Fruit fly (Drosophila melanogaster) whole organism, embryonic: ENCODE results near the gene CG34332.

ENCODE experiments used
- Atf6 ChIP-seq: fragments of 200-800 bp; sonication (Bioruptor generic); IDR thresholded peaks from 2 replicates; pipeline ENCODE4 v1.3.6; 2022; ENCODE audit warnings: missing biosample characterization, missing genetic modification characterization
- CG10366 ChIP-seq: fragments of 200-800 bp; sonication (Bioruptor generic); IDR thresholded peaks from 2 replicates; pipeline ENCODE4 v1.3.6; 2022; ENCODE audit warnings: missing biosample characterization, missing genetic modification characterization
- CG10565 ChIP-seq: fragments of 200-800 bp; sonication (Bioruptor generic); optimal IDR thresholded peaks from 3 replicates; lab custom pipeline; 2016; ENCODE audit warnings: missing biosample characterization, mild to moderate bottlenecking, missing genetic modification characterization
- CG11695 ChIP-seq: fragments of 200-800 bp; sonication (Bioruptor generic); IDR thresholded peaks from 3 replicates; pipeline ENCODE4 v1.3.6; 2022; ENCODE audit warnings: missing biosample characterization, missing genetic modification characterization
- CG11696 ChIP-seq: fragments of 200-800 bp; sonication (Bioruptor generic); IDR thresholded peaks from 2 replicates; pipeline ENCODE4 v1.3.6; 2022; ENCODE audit warnings: missing biosample characterization, missing genetic modification characterization
- CG12236 ChIP-seq: fragments of 200-800 bp; sonication (Bioruptor generic); optimal IDR thresholded peaks from 2 replicates; lab custom pipeline; 2016; ENCODE audit warnings: missing biosample characterization, missing genetic modification characterization
- CG1233 ChIP-seq: fragments of 200-800 bp; sonication (Bioruptor generic); optimal IDR thresholded peaks from 4 replicates; lab custom pipeline; 2018; ENCODE audit warnings: missing biosample characterization, mild to moderate bottlenecking, missing genetic modification characterization
- CG12659 ChIP-seq: fragments of 200-800 bp; sonication (Bioruptor generic); optimal IDR thresholded peaks from 3 replicates; lab custom pipeline; 2017; ENCODE audit warnings: mild to moderate bottlenecking, missing biosample characterization, missing genetic modification reagents, missing genetic modification characterization
- CG13123 ChIP-seq: fragments of 200-800 bp; sonication (Bioruptor generic); optimal IDR thresholded peaks from 2 replicates; lab custom pipeline; 2016; ENCODE audit warnings: missing biosample characterization, missing genetic modification characterization
- CG15073 ChIP-seq: fragments of 200-800 bp; sonication (Bioruptor generic); optimal IDR thresholded peaks from 2 replicates; lab custom pipeline; 2016; ENCODE audit warnings: missing biosample characterization, missing genetic modification characterization
- CG15696 ChIP-seq: fragments of 200-800 bp; sonication (Bioruptor generic); optimal IDR thresholded peaks from 2 replicates; lab custom pipeline; 2019; ENCODE audit warnings: missing biosample characterization, mild to moderate bottlenecking, missing genetic modification characterization, moderate library complexity
- CG17186 ChIP-seq: fragments of 200-800 bp; sonication (Bioruptor generic); optimal IDR thresholded peaks from 3 replicates; lab custom pipeline; 2017; ENCODE audit warnings: missing biosample characterization, missing genetic modification reagents, missing genetic modification characterization
- CG17568 ChIP-seq: fragments of 200-800 bp; sonication (Bioruptor generic); optimal IDR thresholded peaks from 2 replicates; lab custom pipeline; 2018; ENCODE audit warnings: missing biosample characterization, mild to moderate bottlenecking, missing genetic modification characterization, moderate library complexity
- CG17612 ChIP-seq: fragments of 200-800 bp; sonication (Bioruptor generic); IDR thresholded peaks from 2 replicates; pipeline ENCODE4 v1.3.6; 2022; ENCODE audit warnings: missing biosample characterization, missing genetic modification characterization
- CG3281 ChIP-seq: fragments of 200-800 bp; sonication (Bioruptor generic); optimal IDR thresholded peaks from 3 replicates; lab custom pipeline; 2017; ENCODE audit warnings: missing biosample characterization, mild to moderate bottlenecking, missing genetic modification characterization
- CG4424 ChIP-seq: fragments of 200-800 bp; sonication (Bioruptor generic); optimal IDR thresholded peaks from 3 replicates; lab custom pipeline; 2016; ENCODE audit warnings: missing biosample characterization, missing genetic modification characterization
- CG5245 ChIP-seq: fragments of 200-800 bp; sonication (Bioruptor generic); optimal IDR thresholded peaks from 3 replicates; lab custom pipeline; 2016; ENCODE audit warnings: missing biosample characterization, missing genetic modification characterization
- CG6854 ChIP-seq: fragments of 200-800 bp; sonication (Bioruptor generic); optimal IDR thresholded peaks from 3 replicates; lab custom pipeline; 2017; ENCODE audit warnings: missing biosample characterization, mild to moderate bottlenecking, missing genetic modification characterization
- CG7928 ChIP-seq: fragments of 200-800 bp; sonication (Bioruptor generic); optimal IDR thresholded peaks from 2 replicates; lab custom pipeline; 2017; ENCODE audit warnings: missing biosample characterization, mild to moderate bottlenecking, missing genetic modification characterization
- CG8281 ChIP-seq: fragments of 200-800 bp; sonication (Bioruptor generic); optimal IDR thresholded peaks from 2 replicates; lab custom pipeline; 2018; ENCODE audit warnings: missing biosample characterization, mild to moderate bottlenecking, missing genetic modification characterization, moderate library complexity
- CG8290 ChIP-seq, 3 experiments: fragments of 200-800 bp; sonication (Bioruptor generic); optimal IDR thresholded peaks; 2 replicates each; lab custom pipeline; 2016 to 2019; ENCODE audit warnings: missing biosample characterization in 3 of 3, missing genetic modification characterization in 3 of 3, mild to moderate bottlenecking in 2 of 3, moderate library complexity in 1 of 3
- CG8944 ChIP-seq: fragments of 200-800 bp; sonication (Bioruptor generic); optimal IDR thresholded peaks from 3 replicates; lab custom pipeline; 2016; ENCODE audit warnings: missing biosample characterization, missing genetic modification characterization
- CG9437 ChIP-seq: fragments of 200-800 bp; sonication (Bioruptor generic); optimal IDR thresholded peaks from 2 replicates; lab custom pipeline; 2018; ENCODE audit warnings: missing biosample characterization, mild to moderate bottlenecking, missing genetic modification characterization
- Elba2 ChIP-seq: fragments of 200-800 bp; sonication (Bioruptor generic); optimal IDR thresholded peaks from 3 replicates; lab custom pipeline; 2016; ENCODE audit warnings: missing biosample characterization, missing genetic modification characterization
- HLH54F ChIP-seq: fragments of 200-800 bp; sonication (Bioruptor generic); optimal IDR thresholded peaks from 3 replicates; lab custom pipeline; 2016; ENCODE audit warnings: missing biosample characterization, missing genetic modification characterization
- Hand ChIP-seq: fragments of 200-800 bp; sonication (Bioruptor generic); optimal IDR thresholded peaks from 2 replicates; lab custom pipeline; 2017; ENCODE audit warnings: mild to moderate bottlenecking, missing biosample characterization, missing genetic modification reagents, missing genetic modification characterization
- HmgZ ChIP-seq: fragments of 200-800 bp; sonication (Bioruptor generic); optimal IDR thresholded peaks from 2 replicates; lab custom pipeline; 2018; ENCODE audit warnings: missing biosample characterization, mild to moderate bottlenecking, missing genetic modification characterization
- Jarid2 ChIP-seq: fragments of 200-800 bp; sonication (Bioruptor generic); optimal IDR thresholded peaks from 3 replicates; lab custom pipeline; 2017; ENCODE audit warnings: mild to moderate bottlenecking, missing biosample characterization, missing genetic modification reagents, missing genetic modification characterization
- Mad ChIP-seq: fragments of 200-800 bp; sonication (Bioruptor generic); optimal IDR thresholded peaks from 2 replicates; lab custom pipeline; 2016; ENCODE audit warnings: missing biosample characterization, missing genetic modification characterization
- Nf-YA ChIP-seq: fragments of 200-800 bp; sonication (Bioruptor generic); IDR thresholded peaks from 2 replicates; pipeline ENCODE4 v1.3.6; 2022; ENCODE audit warnings: missing biosample characterization, missing genetic modification characterization
- NfI ChIP-seq: fragments of 200-800 bp; sonication (Bioruptor generic); optimal IDR thresholded peaks from 3 replicates; lab custom pipeline; 2018; ENCODE audit warnings: missing biosample characterization, mild to moderate bottlenecking, missing genetic modification characterization, moderate library complexity
- Rfx ChIP-seq: fragments of 200-800 bp; sonication (Bioruptor generic); IDR thresholded peaks from 2 replicates; pipeline ENCODE4 v1.3.6; 2022; ENCODE audit warnings: missing biosample characterization, missing genetic modification characterization
- Rx ChIP-seq: fragments of 200-800 bp; sonication (Bioruptor generic); IDR thresholded peaks from 2 replicates; pipeline ENCODE4 v1.3.6; 2022; ENCODE audit warnings: missing biosample characterization, missing genetic modification characterization
- Sry-β ChIP-seq: fragments of 200-800 bp; sonication (Bioruptor generic); optimal IDR thresholded peaks from 2 replicates; lab custom pipeline; 2018; ENCODE audit warnings: missing biosample characterization, mild to moderate bottlenecking, missing genetic modification characterization, moderate library complexity
- Sry-δ ChIP-seq: fragments of 200-800 bp; sonication (Bioruptor generic); optimal IDR thresholded peaks from 2 replicates; lab custom pipeline; 2016; ENCODE audit warnings: missing biosample characterization, missing genetic modification characterization
- Trl ChIP-seq, 3 experiments: fragments of >200 bp in 2 of 3; fragments of 200-800 bp in 1 of 3; sonication (Bioruptor generic) in 1 of 3; optimal IDR thresholded peaks; 2 replicates in 1 of 3; 3 replicates in 2 of 3; lab custom pipeline; 2016 to 2017; ENCODE audit warnings: missing biosample characterization in 1 of 3, missing genetic modification characterization in 1 of 3
- YL-1 ChIP-seq: fragments of 200-800 bp; sonication (Bioruptor generic); optimal IDR thresholded peaks from 3 replicates; lab custom pipeline; 2017; ENCODE audit warnings: missing biosample characterization, mild to moderate bottlenecking, missing genetic modification characterization
- bab2 ChIP-seq: fragments of 200-800 bp; sonication (Bioruptor generic); optimal IDR thresholded peaks from 2 replicates; lab custom pipeline; 2016; ENCODE audit warnings: missing biosample characterization, missing genetic modification characterization
- chm ChIP-seq: fragments of 200-800 bp; sonication (Bioruptor generic); IDR thresholded peaks from 2 replicates; pipeline ENCODE4 v1.3.6; 2022; ENCODE audit warnings: missing biosample characterization, missing genetic modification characterization
- crol ChIP-seq: fragments of 200-800 bp; sonication (Bioruptor generic); IDR thresholded peaks from 2 replicates; pipeline ENCODE4 v1.3.6; 2022; ENCODE audit warnings: missing biosample characterization, missing genetic modification characterization
- dmrt11E ChIP-seq: fragments of 200-800 bp; sonication (Bioruptor generic); optimal IDR thresholded peaks from 3 replicates; lab custom pipeline; 2018; ENCODE audit warnings: missing biosample characterization, mild to moderate bottlenecking, missing genetic modification characterization, moderate library complexity
- dysf ChIP-seq: fragments of 200-800 bp; sonication (Bioruptor generic); IDR thresholded peaks from 3 replicates; pipeline ENCODE4 v1.3.6; 2022; ENCODE audit warnings: missing biosample characterization, missing genetic modification characterization
- exex ChIP-seq: fragments of 200-800 bp; sonication (Bioruptor generic); optimal IDR thresholded peaks from 4 replicates; lab custom pipeline; 2018; ENCODE audit warnings: missing biosample characterization, mild to moderate bottlenecking, missing genetic modification characterization, moderate library complexity
- grn ChIP-seq: fragments of 200-800 bp; sonication (Bioruptor generic); optimal IDR thresholded peaks from 3 replicates; lab custom pipeline; 2017; ENCODE audit warnings: missing biosample characterization, missing genetic modification characterization
- gt ChIP-seq: fragments of 200-800 bp; sonication (Bioruptor generic); IDR thresholded peaks from 2 replicates; pipeline ENCODE4 v1.3.6; 2022; ENCODE audit warnings: missing biosample characterization, missing genetic modification characterization
- knrl ChIP-seq: fragments of 200-800 bp; sonication (Bioruptor generic); IDR thresholded peaks from 3 replicates; pipeline ENCODE4 v1.3.6; 2022; ENCODE audit warnings: missing biosample characterization, missing genetic modification characterization; ENCODE audit not compliant: partially characterized antibody
- lilli ChIP-seq: fragments of 200-800 bp; sonication (Bioruptor generic); optimal IDR thresholded peaks from 3 replicates; lab custom pipeline; 2016; ENCODE audit warnings: missing biosample characterization, missing genetic modification characterization
- lmd ChIP-seq: fragments of 200-800 bp; sonication (Bioruptor generic); IDR thresholded peaks from 2 replicates; pipeline ENCODE4 v1.3.6; 2022; ENCODE audit warnings: missing biosample characterization, missing genetic modification characterization
- pros ChIP-seq: fragments of 200-800 bp; sonication (Bioruptor generic); optimal IDR thresholded peaks from 3 replicates; lab custom pipeline; 2019; ENCODE audit warnings: missing biosample characterization, mild to moderate bottlenecking, missing genetic modification characterization, moderate library complexity
- run ChIP-seq: fragments of 200-800 bp; sonication (Bioruptor generic); optimal IDR thresholded peaks from 3 replicates; lab custom pipeline; 2018; ENCODE audit warnings: missing biosample characterization, mild to moderate bottlenecking, missing genetic modification characterization

CG34332 gene

dm6 chrX:20173464-20173995 lies 32.7 kb downstream of the CG34332 start, which contains the start of gene AnxB10 (continued):
- TF ChIP-seq bab2 (GFP tag; lab: Kevin White, UChicago) (peak; percentile 31), CG4424 (GFP tag; lab: Kevin White, UChicago) (peak; percentile 64), CG7928 (GFP tag; lab: Kevin White, UChicago) (no peak), CG11696 (no peak), gt (no peak), grn (no peak), CG1233 (GFP tag; lab: Kevin White, UChicago) (peak; percentile 57), lmd (GFP tag; lab: Robert Waterston, UW) (peak; percentile 51), CG10366 (GFP tag; lab: Robert Waterston, UW) (peak; percentile 12; the same call in 1 of the 2 replicates), Rfx (GFP tag; lab: Robert Waterston, UW) (peak; percentile 56), Rx (GFP tag; lab: Robert Waterston, UW) (no peak), knrl (no peak), CG12236 (GFP tag; lab: Kevin White, UChicago) (no peak), Nf-YA (GFP tag; lab: Robert Waterston, UW) (no peak), chm (GFP tag; lab: Robert Waterston, UW) (no peak), CG5245 (GFP tag; lab: Kevin White, UChicago) (peak; percentile 26), CG8290 (GFP tag; optimal IDR thresholded peaks at IDR 0.05; lab: Kevin White, UChicago) (no peak), CG8290 (tag; optimal IDR thresholded peaks at IDR 0.05; lab: Kevin White, UChicago) (no peak), YL-1 (GFP tag; lab: Kevin White, UChicago) (no peak), run (tag; lab: Kevin White, UChicago) (no peak), CG11695 (peak; percentile 59; the same call in 1 of the 3 replicates), CG15073 (GFP tag; lab: Kevin White, UChicago) (no peak), Atf6 (GFP tag; lab: Robert Waterston, UW) (peak; percentile 36; the same call in 1 of the 2 replicates), exex (tag; lab: Kevin White, UChicago) (no peak), CG3281 (GFP tag; lab: Kevin White, UChicago) (peak; percentile 75), CG13123 (GFP tag; lab: Kevin White, UChicago) (no peak), CG8944 (GFP tag; lab: Kevin White, UChicago) (peak; percentile 47), Elba2 (GFP tag; lab: Kevin White, UChicago) (no peak), CG15696 (tag; lab: Kevin White, UChicago) (no peak), Jarid2 (GFP tag; lab: Kevin White, UChicago) (peak; percentile 10), CG12659 (GFP tag; lab: Kevin White, UChicago) (peak; percentile 46), pros (no peak), CG10565 (no peak), dysf (GFP tag; lab: Robert Waterston, UW) (peak; percentile 73), crol (no peak), CG8281 (tag; lab: Kevin White, UChicago) (peak; percentile 4), CG17186 (GFP tag; lab: Kevin White, UChicago) (no peak), Trl (optimal IDR thresholded peaks at IDR 0.05; lab: Kevin White, UChicago) (no peak), Trl (GFP tag; optimal IDR thresholded peaks at IDR 0.05; lab: Kevin White, UChicago) (peak; percentile 36), HmgZ (tag; lab: Kevin White, UChicago) (no peak), HLH54F (GFP tag; lab: Kevin White, UChicago) (peak; percentile 36), CG9437 (GFP tag; lab: Kevin White, UChicago) (peak; percentile 49), CG17612 (GFP tag; lab: Robert Waterston, UW) (no peak), NfI (GFP tag; lab: Kevin White, UChicago) (peak; percentile 37), lilli (GFP tag; lab: Kevin White, UChicago) (peak; percentile 28), Sry-β (GFP tag; lab: Kevin White, UChicago) (no peak), Mad (GFP tag; lab: Kevin White, UChicago) (peak; percentile 33), Sry-δ (GFP tag; lab: Kevin White, UChicago) (peak; percentile 25), CG6854 (GFP tag; lab: Kevin White, UChicago) (peak; percentile 60), CG17568 (no peak), Hand (GFP tag; lab: Kevin White, UChicago) (peak; percentile 7), dmrt11E (no peak)
